Fruit fly (Drosophila melanogaster): Measurements from ENCODE around the gene S1P.

S1P gene

DNA sequence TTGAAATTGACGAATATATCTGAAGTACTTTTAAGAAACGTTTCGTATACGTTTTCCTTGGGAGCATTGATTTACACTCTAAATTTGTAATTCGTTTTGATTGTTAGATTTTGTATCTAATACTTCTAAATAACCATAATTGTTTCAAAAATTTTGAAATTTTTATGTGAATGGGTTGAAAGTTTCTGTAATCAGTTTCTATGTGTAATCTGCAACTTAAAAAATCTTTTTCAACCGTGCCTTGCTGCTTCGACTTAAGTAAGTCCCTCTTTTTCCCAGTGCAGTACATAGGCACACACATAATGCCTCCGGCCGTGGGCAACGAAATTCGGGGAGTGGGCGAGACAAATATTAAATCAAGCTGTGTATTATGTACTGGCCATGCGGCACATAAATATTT lies 31.8 kb downstream of the S1P start (continued):
- TF ChIP-seq sisA (GFP tag; IDR thresholded peaks at IDR 0.05): peak; percentile 15; the same call in 1 of the 2 replicates
- TF ChIP-seq dysf (GFP tag; IDR thresholded peaks at IDR 0.05): no peak
- TF ChIP-seq fd102C (GFP tag; optimal IDR thresholded peaks at IDR 0.05): no peak
- peak; percentile 15 for TF ChIP-seq CG4424 (GFP tag; optimal IDR thresholded peaks at IDR 0.05)
- TF ChIP-seq Dad (GFP tag; optimal IDR thresholded peaks at IDR 0.05): no peak
- peak; percentile 10 for TF ChIP-seq CG7556 (GFP tag; optimal IDR thresholded peaks at IDR 0.05)
- TF ChIP-seq dmrt11E (tag; optimal IDR thresholded peaks at IDR 0.05): peak; percentile 50
- peak; percentile 1 for TF ChIP-seq phol (tag; optimal IDR thresholded peaks at IDR 0.05)
- no peak for TF ChIP-seq CG42726 (GFP tag; IDR thresholded peaks at IDR 0.05; ENCODE audit: partially characterized antibody)
- peak in 1 of 3 experiments; percentile 53 for TF ChIP-seq lola (GFP tag; optimal IDR thresholded peaks at IDR 0.05)
- peak; percentile 13 for TF ChIP-seq tin (GFP tag; optimal IDR thresholded peaks at IDR 0.05)
- TF ChIP-seq Hr3 (GFP tag; optimal IDR thresholded peaks at IDR 0.05): peak; percentile 31
- 0 out of 2 replicates have a peak, but pooled peaks have one; percentile 20 for TF ChIP-seq ranshi (GFP tag; IDR thresholded peaks at IDR 0.05)
- TF ChIP-seq CG15011 (GFP tag; optimal IDR thresholded peaks at IDR 0.05): no peak
- TF ChIP-seq abd-A (tag; optimal IDR thresholded peaks at IDR 0.05): no peak
- peak; percentile 52 for TF ChIP-seq zf30C (GFP tag; optimal IDR thresholded peaks at IDR 0.05)
- TF ChIP-seq nmo (GFP tag; optimal IDR thresholded peaks at IDR 0.05): peak; percentile 5
- peak in 1 of 2 experiments; percentile 22 for TF ChIP-seq Pdp1 (GFP tag; optimal IDR thresholded peaks at IDR 0.05)
- TF ChIP-seq gem (tag; optimal IDR thresholded peaks at IDR 0.05): peak; percentile 40
- TF ChIP-seq D (optimal IDR thresholded peaks at IDR 0.05): no peak
- peak; percentile 1 for TF ChIP-seq D (GFP tag; optimal IDR thresholded peaks at IDR 0.05)
- no peak for TF ChIP-seq Aef1 (GFP tag; IDR thresholded peaks at IDR 0.05)
- peak in 1 of 2 experiments; percentile 52 for TF ChIP-seq bsh (GFP tag; optimal IDR thresholded peaks at IDR 0.05)
- peak; percentile 59; the same call in 2 of the 3 replicates for TF ChIP-seq CG17361 (GFP tag; IDR thresholded peaks at IDR 0.05)
- TF ChIP-seq CG9727 (GFP tag; optimal IDR thresholded peaks at IDR 0.05): peak; percentile 38
- peak; percentile 26 for TF ChIP-seq Oli (tag; optimal IDR thresholded peaks at IDR 0.05)
- peak in 1 of 2 experiments; percentile 14 for TF ChIP-seq chif (GFP tag; optimal IDR thresholded peaks at IDR 0.05)
- 0 out of 2 replicates have a peak, but pooled peaks have one; percentile 13 for TF ChIP-seq ttk (GFP tag; IDR thresholded peaks at IDR 0.05)
- peak; percentile 0 for TF ChIP-seq CG18764 (GFP tag; optimal IDR thresholded peaks at IDR 0.05)
- peak; percentile 19 for TF ChIP-seq CG15696 (tag; optimal IDR thresholded peaks at IDR 0.05)
- peak; percentile 44 for TF ChIP-seq CG2712 (tag; optimal IDR thresholded peaks at IDR 0.05)
- peak; percentile 8 for TF ChIP-seq chn (GFP tag; optimal IDR thresholded peaks at IDR 0.05)
- TF ChIP-seq esg (GFP tag; conservative IDR thresholded peaks at IDR 0.05): no peak
- peak; percentile 51 for TF ChIP-seq CG18262 (tag; optimal IDR thresholded peaks at IDR 0.05)
- peak; percentile 19 for TF ChIP-seq CG1602 (GFP tag; optimal IDR thresholded peaks at IDR 0.05)
- peak; percentile 38; the same call in 1 of the 2 replicates for TF ChIP-seq Xrp1 (GFP tag; IDR thresholded peaks at IDR 0.05)
- TF ChIP-seq E2f2 (GFP tag; IDR thresholded peaks at IDR 0.05): no peak
- no peak for TF ChIP-seq bab2 (GFP tag; optimal IDR thresholded peaks at IDR 0.05)
- TF ChIP-seq az2 (GFP tag; optimal IDR thresholded peaks at IDR 0.05): peak; percentile 26
- no peak for TF ChIP-seq bcd (GFP tag; optimal IDR thresholded peaks at IDR 0.05)
- peak; percentile 25 for TF ChIP-seq CG33213 (GFP tag; optimal IDR thresholded peaks at IDR 0.05)
- peak; percentile 8 for TF ChIP-seq CG9437 (GFP tag; optimal IDR thresholded peaks at IDR 0.05)
- peak; percentile 29 for TF ChIP-seq tio (GFP tag; optimal IDR thresholded peaks at IDR 0.05)
- no peak for TF ChIP-seq stc (GFP tag; IDR thresholded peaks at IDR 0.05)
- TF ChIP-seq CG10267 (tag; optimal IDR thresholded peaks at IDR 0.05): peak; percentile 23
- no peak for TF ChIP-seq CG17912 (GFP tag; optimal IDR thresholded peaks at IDR 0.05)
- no peak for TF ChIP-seq CG15073 (GFP tag; optimal IDR thresholded peaks at IDR 0.05)
- peak; percentile 35 for TF ChIP-seq CG14710 (tag; optimal IDR thresholded peaks at IDR 0.05)
- peak; percentile 60 for TF ChIP-seq CG10979 (tag; optimal IDR thresholded peaks at IDR 0.05)
- no peak for TF ChIP-seq CG17359 (tag; optimal IDR thresholded peaks at IDR 0.05)
